Worm (Caenorhabditis elegans): ENCODE data around the gene R04E5.8.

The R04E5.8 gene

DNA sequence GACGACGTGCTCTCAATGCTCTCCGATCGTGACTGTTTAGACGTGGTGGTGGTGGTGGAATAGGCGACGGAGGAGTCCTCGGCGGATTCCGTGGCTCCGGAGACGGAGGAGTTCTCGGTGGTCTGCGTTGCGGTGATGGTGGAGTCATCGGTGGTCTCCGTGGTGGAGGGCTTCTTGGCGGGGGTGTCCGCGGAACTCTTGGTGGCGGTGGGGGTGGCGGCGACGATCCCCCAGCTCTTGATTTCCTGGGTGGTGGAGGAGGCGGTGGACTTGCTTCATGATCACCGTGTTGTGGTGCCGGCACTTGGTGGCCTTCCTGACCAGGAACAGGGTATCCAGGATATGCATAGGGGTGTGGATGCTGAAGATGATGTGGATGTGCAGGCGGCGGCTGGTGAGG, 445 bp downstream of the R04E5.8 start:
- TF ChIP-seq elt-3 (tag; optimal IDR thresholded peaks at IDR 0.05) (no peak), lin-32 (GFP tag; optimal IDR thresholded peaks at IDR 0.05) (no peak)

DNA sequence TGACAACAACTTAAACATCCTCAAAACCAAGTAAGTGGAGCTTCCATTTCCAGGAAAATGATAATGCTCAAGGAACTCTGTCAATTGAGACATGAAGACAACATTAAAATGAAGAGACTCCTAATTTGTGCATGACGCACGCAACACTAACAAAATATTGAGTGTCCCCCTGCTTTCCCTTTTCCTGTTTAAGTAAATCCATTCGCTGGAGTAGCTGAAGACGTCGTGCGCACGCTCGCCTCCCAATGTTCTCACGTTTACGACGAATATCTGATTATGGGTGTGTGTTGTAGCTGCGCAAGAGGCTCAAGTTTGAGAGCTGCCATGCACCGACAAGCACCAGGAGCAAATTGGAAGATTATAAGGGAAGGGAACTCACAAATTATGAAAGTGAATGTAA, 4.9 kb downstream of the R04E5.8 start:
- peak; percentile 92 for TF ChIP-seq ces-1 (GFP tag; optimal IDR thresholded peaks at IDR 0.05)
- no peak for TF ChIP-seq unc-39 (tag; optimal IDR thresholded peaks at IDR 0.05)

DNA sequence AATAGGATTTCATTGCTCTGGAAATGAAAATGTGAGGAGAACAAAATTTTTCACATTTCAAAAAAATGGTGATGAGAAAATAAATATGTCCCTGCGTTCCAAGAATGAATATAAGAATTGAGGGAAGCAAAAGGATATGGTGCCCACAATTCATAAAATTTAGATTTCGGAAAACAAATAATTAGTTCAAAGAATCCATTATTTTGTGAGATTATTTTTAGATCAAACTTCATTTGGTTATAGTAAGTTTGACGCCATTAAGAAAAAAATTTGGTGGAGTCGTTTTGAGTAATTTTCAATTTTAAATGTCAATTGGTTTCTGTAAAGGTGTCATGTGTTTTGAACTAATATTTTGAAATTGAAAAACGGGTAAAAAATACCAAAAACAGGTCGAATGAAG, 5.6 kb downstream of the R04E5.8 start:
- TF ChIP-seq nhr-12 (tag; optimal IDR thresholded peaks at IDR 0.05) (no peak), ces-1 (GFP tag; optimal IDR thresholded peaks at IDR 0.05) (no peak), sptf-1 (tag; optimal IDR thresholded peaks at IDR 0.05) (no peak), nhr-28 (tag; optimal IDR thresholded peaks at IDR 0.05) (no peak), snpc-4 (tag; optimal IDR thresholded peaks at IDR 0.05) (no peak)

DNA sequence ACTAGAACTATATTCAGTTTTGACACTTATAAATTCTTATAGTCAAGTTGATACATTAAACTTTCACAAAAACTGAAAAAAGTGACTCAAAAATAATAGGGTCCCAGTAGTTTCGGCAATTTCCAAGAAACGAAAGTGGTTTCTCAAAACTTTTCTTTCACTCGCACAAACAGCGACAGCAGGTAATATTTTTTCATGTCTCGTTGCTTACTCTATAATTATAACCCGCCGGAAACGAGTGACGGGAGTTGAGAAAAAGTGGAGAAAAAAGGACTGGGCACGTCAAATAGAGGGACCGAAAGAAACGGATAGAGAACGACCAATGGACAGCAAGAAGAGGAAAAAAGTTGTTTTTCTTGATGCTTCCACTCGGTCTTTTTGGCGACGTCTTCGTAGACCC, 6.0 kb downstream of the R04E5.8 start:
- TF ChIP-seq nhr-2 (tag; optimal IDR thresholded peaks at IDR 0.05) (no peak), snpc-4 (tag; optimal IDR thresholded peaks at IDR 0.05) (no peak), sptf-1 (tag; optimal IDR thresholded peaks at IDR 0.05) (no peak), ham-2 (GFP tag; optimal IDR thresholded peaks at IDR 0.05) (no peak), sem-2 (GFP tag; optimal IDR thresholded peaks at IDR 0.05) (no peak), tbx-8 (GFP tag; optimal IDR thresholded peaks at IDR 0.05) (no peak), hlh-1 (tag; optimal IDR thresholded peaks at IDR 0.05) (no peak), lsy-2 (tag; optimal IDR thresholded peaks at IDR 0.05) (no peak), unc-62 (GFP tag; optimal IDR thresholded peaks at IDR 0.05) (no peak), nhr-12 (tag; optimal IDR thresholded peaks at IDR 0.05) (no peak), M03D4.4 (tag; optimal IDR thresholded peaks at IDR 0.05) (no peak), cnd-1 (tag; optimal IDR thresholded peaks at IDR 0.05) (no peak), elt-3 (tag; optimal IDR thresholded peaks at IDR 0.05) (no peak)

ce11 chrX:8797653-8798052, 8.3 kb downstream of the R04E5.8 start:
- TF ChIP-seq drap-1 (GFP tag; optimal IDR thresholded peaks at IDR 0.05) (no peak), zip-8 (tag; optimal IDR thresholded peaks at IDR 0.05) (no peak), lin-32 (GFP tag; optimal IDR thresholded peaks at IDR 0.05) (no peak), mab-5 (tag; optimal IDR thresholded peaks at IDR 0.05) (no peak), mls-2 (tag; optimal IDR thresholded peaks at IDR 0.05) (no peak), bed-3 (GFP tag; optimal IDR thresholded peaks at IDR 0.05) (no peak), nhr-28 (tag; optimal IDR thresholded peaks at IDR 0.05) (no peak), sem-2 (GFP tag; optimal IDR thresholded peaks at IDR 0.05) (no peak), hlh-1 (tag; optimal IDR thresholded peaks at IDR 0.05) (no peak), unc-62 (GFP tag; optimal IDR thresholded peaks at IDR 0.05) (no peak), ztf-11 (tag; optimal IDR thresholded peaks at IDR 0.05) (no peak), nhr-2 (tag; optimal IDR thresholded peaks at IDR 0.05) (no peak), unc-39 (tag; optimal IDR thresholded peaks at IDR 0.05) (no peak), tbx-8 (GFP tag; optimal IDR thresholded peaks at IDR 0.05) (no peak), ham-2 (GFP tag; optimal IDR thresholded peaks at IDR 0.05) (no peak)

DNA sequence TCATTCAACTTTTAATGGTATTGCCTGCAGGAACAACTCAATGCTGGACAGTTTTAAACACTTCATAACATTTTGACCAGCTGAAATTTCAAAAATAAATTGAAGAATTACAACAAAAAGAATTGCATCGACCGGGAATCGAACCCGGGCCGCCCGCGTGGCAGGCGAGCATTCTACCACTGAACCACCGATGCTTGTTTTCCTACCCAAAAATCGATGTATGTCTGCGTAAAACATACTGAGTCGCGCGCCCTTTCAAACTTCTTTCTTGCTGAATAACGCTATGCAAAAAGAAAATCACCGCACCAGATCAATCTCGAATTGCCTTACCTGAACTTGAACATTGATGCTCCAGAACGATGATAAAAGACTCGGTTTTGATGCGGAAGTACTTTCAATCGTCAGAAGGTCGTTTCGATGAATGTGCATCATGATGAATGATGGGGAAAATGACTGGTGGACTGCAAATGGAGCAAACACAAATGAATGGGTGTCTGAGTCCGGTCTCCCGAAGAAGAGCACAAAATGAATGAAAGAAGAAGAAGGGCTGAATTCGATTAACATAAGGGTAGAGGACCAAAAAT, 9.1 kb downstream of the R04E5.8 start, which contains the start of gene R04E5.7:
TSS of gene R04E5.7 (minus strand) at position 564 of the 584 bp plus-strand sequence.
- no peak for TF ChIP-seq ztf-11 (tag; optimal IDR thresholded peaks at IDR 0.05)
- TF ChIP-seq sem-2 (GFP tag; optimal IDR thresholded peaks at IDR 0.05) = peak; percentile 19
- TF ChIP-seq ceh-83 (GFP tag; optimal IDR thresholded peaks at IDR 0.05) = peak; percentile 50
- no peak for TF ChIP-seq hlh-1 (tag; optimal IDR thresholded peaks at IDR 0.05)
- no peak for TF ChIP-seq zip-8 (tag; optimal IDR thresholded peaks at IDR 0.05)
- TF ChIP-seq blmp-1 (tag; optimal IDR thresholded peaks at IDR 0.05) = no peak
- peak; percentile 32 for TF ChIP-seq ces-1 (GFP tag; optimal IDR thresholded peaks at IDR 0.05)
- TF ChIP-seq elt-1 (tag; optimal IDR thresholded peaks at IDR 0.05; ENCODE audit: borderline replicate concordance, insufficient read depth) = no peak
- no peak for TF ChIP-seq nhr-2 (tag; optimal IDR thresholded peaks at IDR 0.05)
- TF ChIP-seq unc-120 (tag; optimal IDR thresholded peaks at IDR 0.05; ENCODE audit: poor library complexity, severe bottlenecking) = no peak
- TF ChIP-seq tbx-8 (GFP tag; optimal IDR thresholded peaks at IDR 0.05) = no peak
- TF ChIP-seq ceh-43 (GFP tag; optimal IDR thresholded peaks at IDR 0.05) = no peak
- peak; percentile 17 for TF ChIP-seq cnd-1 (tag; optimal IDR thresholded peaks at IDR 0.05)
- TF ChIP-seq drap-1 (GFP tag; optimal IDR thresholded peaks at IDR 0.05) = no peak
- no peak for TF ChIP-seq nhr-76 (tag; optimal IDR thresholded peaks at IDR 0.05)
- TF ChIP-seq unc-62 (GFP tag; optimal IDR thresholded peaks at IDR 0.05) = no peak
- no peak for TF ChIP-seq flh-1 (GFP tag; optimal IDR thresholded peaks at IDR 0.05)
- no peak for TF ChIP-seq lin-13 (tag; optimal IDR thresholded peaks at IDR 0.05)
- TF ChIP-seq lsy-2 (tag; optimal IDR thresholded peaks at IDR 0.05) = no peak
- no peak for TF ChIP-seq nhr-28 (tag; optimal IDR thresholded peaks at IDR 0.05)
- no peak for TF ChIP-seq nhr-237 (tag; optimal IDR thresholded peaks at IDR 0.05)
- no peak for TF ChIP-seq lin-32 (GFP tag; optimal IDR thresholded peaks at IDR 0.05)
- no peak for TF ChIP-seq sptf-1 (tag; optimal IDR thresholded peaks at IDR 0.05)
- TF ChIP-seq M03D4.4 (tag; optimal IDR thresholded peaks at IDR 0.05) = no peak
